Fruit fly (Drosophila melanogaster) whole organism, prepupa: ENCODE data around the gene TTLL6B.

Experiments
- Blimp-1 ChIP-seq: fragments of 200-800 bp; sonication (Bioruptor generic); optimal IDR thresholded peaks from 3 replicates; lab custom pipeline; 2017; ENCODE audit warnings: missing biosample characterization, missing genetic modification characterization, mild to moderate bottlenecking, moderate library complexity, missing genetic modification reagents
- CG10631 ChIP-seq: fragments of 200-800 bp; sonication (Bioruptor generic); optimal IDR thresholded peaks from 2 replicates; lab custom pipeline; 2016; ENCODE audit warnings: missing biosample characterization, missing genetic modification characterization
- CG11294 ChIP-seq: fragments of 200-800 bp; sonication (Bioruptor generic); IDR thresholded peaks from 2 replicates; pipeline ENCODE4 v1.3.6; 2022; ENCODE audit warnings: missing biosample characterization, missing genetic modification characterization
- CG11762 ChIP-seq: fragments of 200-800 bp; sonication (Bioruptor generic); optimal IDR thresholded peaks from 3 replicates; lab custom pipeline; 2016; ENCODE audit warnings: missing biosample characterization, missing genetic modification characterization; ENCODE audit not compliant: insufficient read depth
- CG11902 ChIP-seq: fragments of 200-800 bp; sonication (Bioruptor generic); optimal IDR thresholded peaks from 3 replicates; lab custom pipeline; 2016; ENCODE audit warnings: missing biosample characterization, missing genetic modification characterization
- CG1621 ChIP-seq: fragments of 200-800 bp; sonication (Bioruptor generic); optimal IDR thresholded peaks from 3 replicates; lab custom pipeline; 2018; ENCODE audit warnings: missing biosample characterization, mild to moderate bottlenecking, missing genetic modification characterization
- CG16779 ChIP-seq: fragments of 200-800 bp; sonication (Bioruptor generic); optimal IDR thresholded peaks from 3 replicates; lab custom pipeline; 2017; ENCODE audit warnings: missing biosample characterization, mild to moderate bottlenecking, missing genetic modification characterization
- CG32006 ChIP-seq: fragments of 200-800 bp; sonication (Bioruptor generic); optimal IDR thresholded peaks from 3 replicates; lab custom pipeline; 2017; ENCODE audit warnings: missing biosample characterization, mild to moderate bottlenecking, missing genetic modification characterization
- CG34406 ChIP-seq: fragments of 200-800 bp; sonication (Bioruptor generic); optimal IDR thresholded peaks from 3 replicates; lab custom pipeline; 2016; ENCODE audit warnings: missing biosample characterization, missing genetic modification characterization
- CG3919 ChIP-seq: fragments of 200-800 bp; sonication (Bioruptor generic); optimal IDR thresholded peaks from 3 replicates; lab custom pipeline; 2016; ENCODE audit warnings: missing biosample characterization, missing genetic modification characterization
- CG6163 ChIP-seq: fragments of 200-800 bp; sonication (Bioruptor generic); IDR thresholded peaks from 3 replicates; pipeline ENCODE4 v1.3.6; 2022; ENCODE audit warnings: missing biosample characterization, missing genetic modification characterization
- CG6276 ChIP-seq: fragments of 200-800 bp; sonication (Bioruptor generic); optimal IDR thresholded peaks from 2 replicates; lab custom pipeline; 2017; ENCODE audit warnings: missing biosample characterization, mild to moderate bottlenecking, missing genetic modification characterization
- CG6808 ChIP-seq: fragments of 200-800 bp; sonication (Bioruptor generic); optimal IDR thresholded peaks from 3 replicates; lab custom pipeline; 2017; ENCODE audit warnings: missing biosample characterization, missing genetic modification characterization, mild to moderate bottlenecking, moderate library complexity, missing genetic modification reagents
- CG6854 ChIP-seq: fragments of 200-800 bp; sonication (Bioruptor generic); optimal IDR thresholded peaks from 2 replicates; lab custom pipeline; 2017; ENCODE audit warnings: missing biosample characterization, mild to moderate bottlenecking, missing genetic modification characterization
- CG7368 ChIP-seq: fragments of 200-800 bp; sonication (Bioruptor generic); optimal IDR thresholded peaks from 3 replicates; lab custom pipeline; 2016; ENCODE audit warnings: missing biosample characterization, missing genetic modification characterization
- CG8119 ChIP-seq: fragments of 200-800 bp; sonication (Bioruptor generic); IDR thresholded peaks from 3 replicates; pipeline ENCODE4 v1.3.6; 2022; ENCODE audit warnings: missing biosample characterization, missing genetic modification characterization
- CG8319 ChIP-seq: fragments of 200-800 bp; sonication (Bioruptor generic); optimal IDR thresholded peaks from 3 replicates; lab custom pipeline; 2016; ENCODE audit warnings: missing biosample characterization, missing genetic modification characterization
- CG8632 ChIP-seq: fragments of 200-800 bp; sonication (Bioruptor generic); optimal IDR thresholded peaks from 3 replicates; lab custom pipeline; 2016; ENCODE audit warnings: missing biosample characterization, missing genetic modification characterization
- CG9139 ChIP-seq: fragments of 200-800 bp; sonication (Bioruptor generic); optimal IDR thresholded peaks from 3 replicates; lab custom pipeline; 2017; ENCODE audit warnings: missing biosample characterization, mild to moderate bottlenecking, missing genetic modification characterization
- Eip75B ChIP-seq: fragments of 200-800 bp; sonication (Bioruptor generic); optimal IDR thresholded peaks from 3 replicates; lab custom pipeline; 2016; ENCODE audit warnings: missing biosample characterization, missing genetic modification characterization
- Eip78C ChIP-seq: fragments of 200-800 bp; sonication (Bioruptor generic); peaks from one replicate; lab custom pipeline; 2016; ENCODE audit warnings: missing biosample characterization, missing genetic modification characterization
- Eip93F ChIP-seq: fragments of 200-800 bp; sonication (Bioruptor generic); optimal IDR thresholded peaks from 2 replicates; lab custom pipeline; 2016; ENCODE audit warnings: missing biosample characterization, mild to moderate bottlenecking, missing genetic modification characterization
- Ets21C ChIP-seq: fragments of 200-800 bp; sonication (Bioruptor generic); optimal IDR thresholded peaks from 3 replicates; lab custom pipeline; 2016; ENCODE audit warnings: missing biosample characterization, missing genetic modification characterization
- Gug ChIP-seq: fragments of 200-800 bp; sonication (Bioruptor generic); IDR thresholded peaks from 2 replicates; pipeline ENCODE4 v1.3.6; 2022; ENCODE audit warnings: missing biosample characterization, missing genetic modification characterization
- Hr38 ChIP-seq: sonication (Bioruptor generic); optimal IDR thresholded peaks from 2 replicates; lab custom pipeline; 2016; ENCODE audit warnings: missing biosample characterization, missing genetic modification characterization
- Hr39 ChIP-seq: fragments of 200-800 bp; sonication (Bioruptor generic); optimal IDR thresholded peaks from 2 replicates; lab custom pipeline; 2016; ENCODE audit warnings: missing biosample characterization, missing genetic modification characterization
- Hr4 ChIP-seq: fragments of 200-800 bp; sonication (Bioruptor generic); optimal IDR thresholded peaks from 3 replicates; lab custom pipeline; 2016; ENCODE audit warnings: missing biosample characterization, missing genetic modification characterization
- Lpt ChIP-seq: fragments of 200-800 bp; sonication (Bioruptor generic); optimal IDR thresholded peaks from 3 replicates; lab custom pipeline; 2016; ENCODE audit warnings: missing biosample characterization, missing genetic modification characterization
- OdsH ChIP-seq: fragments of 200-800 bp; sonication (Bioruptor generic); optimal IDR thresholded peaks from 3 replicates; lab custom pipeline; 2016; ENCODE audit warnings: missing biosample characterization, missing genetic modification characterization
- Smox ChIP-seq: fragments of 200-800 bp; sonication (Bioruptor generic); optimal IDR thresholded peaks from 3 replicates; lab custom pipeline; 2016; ENCODE audit warnings: missing biosample characterization, missing genetic modification characterization
- Sox102F ChIP-seq: fragments of 200-800 bp; sonication (Bioruptor generic); optimal IDR thresholded peaks from 2 replicates; lab custom pipeline; 2016; ENCODE audit warnings: missing biosample characterization, mild to moderate bottlenecking, missing genetic modification characterization
- Sox14 ChIP-seq: fragments of 200-800 bp; sonication (Bioruptor generic); optimal IDR thresholded peaks from 3 replicates; lab custom pipeline; 2016; ENCODE audit warnings: missing biosample characterization, missing genetic modification characterization
- Sox15 ChIP-seq: fragments of 200-800 bp; sonication (Bioruptor generic); optimal IDR thresholded peaks from 3 replicates; lab custom pipeline; 2016; ENCODE audit warnings: missing biosample characterization, missing genetic modification characterization
- achi ChIP-seq: fragments of 200-800 bp; sonication (Bioruptor generic); optimal IDR thresholded peaks from 3 replicates; lab custom pipeline; 2016; ENCODE audit warnings: missing biosample characterization, missing genetic modification characterization
- dsx ChIP-seq: fragments of 200-800 bp; optimal IDR thresholded peaks from 3 replicates; lab custom pipeline; 2019; ENCODE audit warnings: missing biosample characterization, mild to moderate bottlenecking, missing genetic modification characterization, moderate library complexity; ENCODE audit not compliant: poor library complexity, severe bottlenecking
- eg ChIP-seq: fragments of 200-800 bp; sonication (Bioruptor generic); IDR thresholded peaks from 3 replicates; pipeline ENCODE4 v1.3.6; 2022; ENCODE audit warnings: missing biosample characterization, missing genetic modification characterization
- esn ChIP-seq: fragments of 200-800 bp; sonication (Bioruptor generic); optimal IDR thresholded peaks from 2 replicates; lab custom pipeline; 2016; ENCODE audit warnings: missing biosample characterization, mild to moderate bottlenecking, missing genetic modification characterization, moderate library complexity
- fd59A ChIP-seq: fragments of 200-800 bp; sonication (Bioruptor generic); optimal IDR thresholded peaks from 2 replicates; lab custom pipeline; 2017; ENCODE audit warnings: missing biosample characterization, mild to moderate bottlenecking, missing genetic modification characterization, missing genetic modification reagents
- fd85E ChIP-seq: fragments of 200-800 bp; sonication (Bioruptor generic); optimal IDR thresholded peaks from 3 replicates; lab custom pipeline; 2016; ENCODE audit warnings: missing biosample characterization, missing genetic modification characterization
- lz ChIP-seq: fragments of 200-800 bp; sonication (Bioruptor generic); optimal IDR thresholded peaks from 3 replicates; lab custom pipeline; 2016; ENCODE audit warnings: missing biosample characterization, missing genetic modification characterization
- pdm3 ChIP-seq: fragments of 200-800 bp; sonication (Bioruptor generic); optimal IDR thresholded peaks from 3 replicates; lab custom pipeline; 2016; ENCODE audit warnings: missing biosample characterization, missing genetic modification characterization
- salr ChIP-seq, 2 experiments: fragments of 200-800 bp; sonication (Bioruptor generic); optimal IDR thresholded peaks; 3 replicates each; lab custom pipeline; 2016 to 2018; ENCODE audit warnings: missing biosample characterization in 2 of 2, missing genetic modification characterization in 2 of 2, mild to moderate bottlenecking in 1 of 2
- ss ChIP-seq, 2 experiments: fragments of 200-800 bp; sonication (Bioruptor generic); optimal IDR thresholded peaks; 2 replicates in 1 of 2; 3 replicates in 1 of 2; lab custom pipeline; 2017 to 2018; ENCODE audit warnings: mild to moderate bottlenecking in 2 of 2, missing biosample characterization in 2 of 2, missing genetic modification characterization in 2 of 2, moderate library complexity in 1 of 2
- svp ChIP-seq: fragments of 200-800 bp; sonication (Bioruptor generic); peaks from one replicate; lab custom pipeline; 2016; ENCODE audit warnings: missing biosample characterization, missing genetic modification characterization
- vri ChIP-seq: fragments of 200-800 bp; sonication (Bioruptor generic); optimal IDR thresholded peaks from 3 replicates; lab custom pipeline; 2016; ENCODE audit warnings: missing biosample characterization, mild to moderate bottlenecking, missing genetic modification characterization

TTLL6B gene

dm6 chr3R:27201538-27202281 lies 49.1 kb downstream of the TTLL6B start (continued):
- TF ChIP-seq OdsH (GFP tag; lab: Kevin White, UChicago) (peak; percentile 73), Sox102F (GFP tag; lab: Kevin White, UChicago) (peak; percentile 5), Hr39 (GFP tag; lab: Kevin White, UChicago) (peak; percentile 22), eg (GFP tag; lab: Robert Waterston, UW) (no peak), Sox14 (GFP tag; lab: Kevin White, UChicago) (peak; percentile 32), Eip75B (peak; percentile 62), CG8319 (GFP tag; lab: Kevin White, UChicago) (peak; percentile 37), achi (GFP tag; lab: Kevin White, UChicago) (peak; percentile 75), Lpt (peak; percentile 43), CG3919 (GFP tag; lab: Kevin White, UChicago) (peak; percentile 75), pdm3 (GFP tag; lab: Kevin White, UChicago) (peak; percentile 43), Sox15 (GFP tag; lab: Kevin White, UChicago) (peak; percentile 35), esn (GFP tag; lab: Kevin White, UChicago) (peak; percentile 76), dsx (peak; percentile 77), CG11294 (GFP tag; lab: Robert Waterston, UW) (no peak), CG7368 (peak; percentile 28), Hr38 (GFP tag; lab: Kevin White, UChicago) (no peak), svp (GFP tag; lab: Kevin White, UChicago) (peak; percentile 81), CG8119 (GFP tag; lab: Robert Waterston, UW) (peak; percentile 69), fd85E (peak; percentile 37), CG16779 (tag; lab: Kevin White, UChicago) (peak; percentile 64), Ets21C (GFP tag; lab: Kevin White, UChicago) (peak; percentile 18), vri (GFP tag; lab: Kevin White, UChicago) (peak; percentile 44), CG6276 (GFP tag; lab: Kevin White, UChicago) (no peak), CG8632 (GFP tag; lab: Kevin White, UChicago) (peak; percentile 68), Smox (GFP tag; lab: Kevin White, UChicago) (peak; percentile 63), CG9139 (GFP tag; lab: Kevin White, UChicago) (peak; percentile 64), CG1621 (tag; lab: Kevin White, UChicago) (peak; percentile 12)

dm6 chr3R:27198883-27199780 lies 51.7 kb downstream of the TTLL6B start:
- no peak for TF ChIP-seq vri (GFP tag; lab: Kevin White, UChicago)
- no peak for TF ChIP-seq Blimp-1 (GFP tag; lab: Kevin White, UChicago)
- TF ChIP-seq Smox (GFP tag; lab: Kevin White, UChicago), result peak; percentile 29
- TF ChIP-seq CG3919 (GFP tag; lab: Kevin White, UChicago), result peak; percentile 52
- TF ChIP-seq Eip78C (GFP tag; lab: Kevin White, UChicago), result peak; percentile 89
- TF ChIP-seq Gug (GFP tag; lab: Robert Waterston, UW), result no peak
- TF ChIP-seq CG8119 (GFP tag; lab: Robert Waterston, UW), result no peak
- TF ChIP-seq fd59A, result peak; percentile 47
- peak; percentile 53 for TF ChIP-seq CG11902 (GFP tag; lab: Kevin White, UChicago)
- no peak for TF ChIP-seq CG6276 (GFP tag; lab: Kevin White, UChicago)
- TF ChIP-seq CG6854 (GFP tag; lab: Kevin White, UChicago), result peak; percentile 46
- peak; percentile 48 for TF ChIP-seq CG11762 (GFP tag; lab: Kevin White, UChicago)
- peak; percentile 22 for TF ChIP-seq CG34406 (GFP tag; lab: Kevin White, UChicago)
- no peak for TF ChIP-seq Eip93F (GFP tag; lab: Kevin White, UChicago)
- peak; percentile 58 to 59 for TF ChIP-seq ss (GFP tag; optimal IDR thresholded peaks at IDR 0.05; lab: Kevin White, UChicago)
- peak; percentile 60 for TF ChIP-seq svp (GFP tag; lab: Kevin White, UChicago)
- TF ChIP-seq salr (GFP tag; optimal IDR thresholded peaks at IDR 0.05; lab: Kevin White, UChicago), result peak in 1 of 2 experiments; percentile 12
- peak; percentile 28 for TF ChIP-seq CG10631
- peak; percentile 25 for TF ChIP-seq lz (GFP tag; lab: Kevin White, UChicago)
- peak; percentile 50 for TF ChIP-seq pdm3 (GFP tag; lab: Kevin White, UChicago)
- no peak for TF ChIP-seq CG32006 (GFP tag; lab: Kevin White, UChicago)
- TF ChIP-seq Hr4 (GFP tag; lab: Kevin White, UChicago), result no peak
- TF ChIP-seq Hr39 (GFP tag; lab: Kevin White, UChicago), result peak; percentile 27
- TF ChIP-seq CG6163 (GFP tag; lab: Robert Waterston, UW), result 0 out of 3 replicates have a peak, but pooled peaks have one; percentile 24
- TF ChIP-seq CG8632 (GFP tag; lab: Kevin White, UChicago), result peak; percentile 39
- peak; percentile 13 for TF ChIP-seq Sox102F (GFP tag; lab: Kevin White, UChicago)
- TF ChIP-seq CG6808 (GFP tag; lab: Kevin White, UChicago), result peak; percentile 49
- no peak for TF ChIP-seq CG9139 (GFP tag; lab: Kevin White, UChicago)
- TF ChIP-seq CG11294 (GFP tag; lab: Robert Waterston, UW), result no peak
- peak; percentile 25 for TF ChIP-seq achi (GFP tag; lab: Kevin White, UChicago)
